Worm (Caenorhabditis elegans) whole organism, L2 larva: ENCODE data around the gene F01F1.14.
A peak's percentile ranks its signal among the peaks of the same experiment; 100 is the strongest.

ENCODE experiments used
- C34F6.9 ChIP-seq: fragments of 150-350 bp; optimal IDR thresholded peaks from 2 replicates; lab custom pipeline; 2014; ENCODE audit warnings: missing biosample characterization, missing genetic modification characterization
- F13H6.1 ChIP-seq: sonication (generic microtip); optimal IDR thresholded peaks from 2 replicates; lab custom pipeline; 2016; ENCODE audit warnings: missing genetic modification characterization, missing compliant biosample characterization
- R02D3.7 ChIP-seq: fragments of 150-350 bp; optimal IDR thresholded peaks from 2 replicates; lab custom pipeline; 2014; ENCODE audit warnings: missing biosample characterization, missing genetic modification characterization
- Y55F3AM.14 ChIP-seq: fragments of 200-800 bp; sonication (Bioruptor generic); optimal IDR thresholded peaks from 2 replicates; lab custom pipeline; 2018; ENCODE audit warnings: mild to moderate bottlenecking, missing genetic modification characterization, missing compliant biosample characterization
- ZK546.5 ChIP-seq: sonication (generic microtip); optimal IDR thresholded peaks from 2 replicates; lab custom pipeline; 2017; ENCODE audit warnings: missing biosample characterization, missing genetic modification characterization
- alr-1 ChIP-seq: fragments of 150-350 bp; optimal IDR thresholded peaks from 2 replicates; lab custom pipeline; 2014; ENCODE audit warnings: missing biosample characterization, missing genetic modification characterization
- aly-2 ChIP-seq: fragments of 150-350 bp; optimal IDR thresholded peaks from 2 replicates; lab custom pipeline; 2014; ENCODE audit warnings: missing biosample characterization, missing genetic modification characterization
- ama-1 ChIP-seq: fragments of 150-350 bp; optimal IDR thresholded peaks from 2 replicates; lab custom pipeline; 2018; ENCODE audit warnings: inconsistent platforms
- blmp-1 ChIP-seq: sonication (generic microtip); optimal IDR thresholded peaks from 2 replicates; lab custom pipeline; 2017; ENCODE audit warnings: missing genetic modification characterization, mild to moderate bottlenecking, missing compliant biosample characterization, antibody characterized with exemption, moderate library complexity; ENCODE audit not compliant: insufficient read depth
- ceh-16 ChIP-seq: fragments of 150-350 bp; optimal IDR thresholded peaks from 2 replicates; lab custom pipeline; 2014; ENCODE audit warnings: missing biosample characterization, missing genetic modification characterization
- ceh-82 ChIP-seq: fragments of 150-350 bp; optimal IDR thresholded peaks from 2 replicates; lab custom pipeline; 2014; ENCODE audit warnings: missing biosample characterization, missing genetic modification characterization
- crh-2 ChIP-seq: sonication (generic microtip); optimal IDR thresholded peaks from 2 replicates; lab custom pipeline; 2017; ENCODE audit warnings: missing biosample characterization, missing genetic modification characterization
- dmd-4 ChIP-seq: sonication (generic microtip); optimal IDR thresholded peaks from 2 replicates; lab custom pipeline; 2017; ENCODE audit warnings: missing biosample characterization, missing genetic modification characterization
- egl-27 ChIP-seq: sonication (generic microtip); optimal IDR thresholded peaks from 3 replicates; lab custom pipeline; 2017; ENCODE audit warnings: missing biosample characterization, missing genetic modification reagents, missing genetic modification characterization
- elt-1 ChIP-seq: fragments of 150-350 bp; optimal IDR thresholded peaks from 2 replicates; lab custom pipeline; 2014; ENCODE audit warnings: missing biosample characterization, missing genetic modification characterization
- elt-3 ChIP-seq: sonication (generic microtip); optimal IDR thresholded peaks from 2 replicates; lab custom pipeline; 2017; ENCODE audit warnings: missing biosample characterization, missing genetic modification characterization
- fos-1 ChIP-seq: fragments of 150-350 bp; optimal IDR thresholded peaks from 2 replicates; lab custom pipeline; 2014; ENCODE audit warnings: missing biosample characterization, missing genetic modification characterization
- gmeb-1 ChIP-seq: fragments of 150-350 bp; optimal IDR thresholded peaks from 2 replicates; lab custom pipeline; 2014; ENCODE audit warnings: missing biosample characterization, missing genetic modification characterization
- lin-11 ChIP-seq: fragments of 150-350 bp; sonication (generic microtip); optimal IDR thresholded peaks from 2 replicates; lab custom pipeline; 2014; ENCODE audit warnings: missing biosample characterization, missing genetic modification characterization, inconsistent platforms, mixed read lengths
- lin-13 ChIP-seq: fragments of 150-350 bp; optimal IDR thresholded peaks from 2 replicates; lab custom pipeline; 2014; ENCODE audit warnings: missing biosample characterization, missing genetic modification reagents, missing genetic modification characterization
- lin-39 ChIP-seq: fragments of 150-350 bp; optimal IDR thresholded peaks from 2 replicates; lab custom pipeline; 2014; ENCODE audit warnings: missing biosample characterization, missing genetic modification reagents, missing genetic modification characterization
- lsy-2 ChIP-seq, 2 experiments: fragments of 150-350 bp in 1 of 2; sonication (generic microtip) in 1 of 2; optimal IDR thresholded peaks; 2 replicates each; lab custom pipeline; 2014 to 2017; ENCODE audit warnings: missing biosample characterization in 2 of 2, missing genetic modification characterization in 2 of 2
- mab-5 ChIP-seq: fragments of 150-350 bp; optimal IDR thresholded peaks from 2 replicates; lab custom pipeline; 2014; ENCODE audit warnings: missing biosample characterization, missing genetic modification characterization
- mbf-1 ChIP-seq: sonication (generic microtip); optimal IDR thresholded peaks from 2 replicates; lab custom pipeline; 2017; ENCODE audit warnings: missing biosample characterization, missing genetic modification characterization
- mdl-1 ChIP-seq, 2 experiments: fragments of 150-350 bp in 1 of 2; sonication (generic microtip) in 1 of 2; optimal IDR thresholded peaks; 2 replicates each; lab custom pipeline; 2017; ENCODE audit warnings: missing biosample characterization in 2 of 2, missing genetic modification characterization in 2 of 2
- nhr-10 ChIP-seq: sonication (generic microtip); optimal IDR thresholded peaks from 2 replicates; lab custom pipeline; 2017; ENCODE audit warnings: missing biosample characterization, missing genetic modification characterization
- nhr-11 ChIP-seq: fragments of 150-350 bp; optimal IDR thresholded peaks from 2 replicates; lab custom pipeline; 2014; ENCODE audit warnings: missing biosample characterization, missing genetic modification characterization
- nhr-12 ChIP-seq: fragments of 150-350 bp; optimal IDR thresholded peaks from 2 replicates; lab custom pipeline; 2014; ENCODE audit warnings: missing biosample characterization, missing genetic modification characterization
- nhr-129 ChIP-seq: fragments of 150-350 bp; optimal IDR thresholded peaks from 2 replicates; lab custom pipeline; 2014; ENCODE audit warnings: missing biosample characterization, missing genetic modification characterization
- nhr-21 ChIP-seq: fragments of 150-350 bp; optimal IDR thresholded peaks from 2 replicates; lab custom pipeline; 2014; ENCODE audit warnings: missing biosample characterization, missing genetic modification characterization
- nhr-23 ChIP-seq: fragments of 150-350 bp; optimal IDR thresholded peaks from 2 replicates; lab custom pipeline; 2014; ENCODE audit warnings: missing biosample characterization, missing genetic modification reagents, missing genetic modification characterization
- nhr-237 ChIP-seq: fragments of 150-350 bp; optimal IDR thresholded peaks from 2 replicates; lab custom pipeline; 2014; ENCODE audit warnings: missing biosample characterization, missing genetic modification characterization
- nhr-25 ChIP-seq: fragments of 150-350 bp; sonication (generic microtip); optimal IDR thresholded peaks from 3 replicates; lab custom pipeline; 2014; ENCODE audit warnings: missing biosample characterization, missing genetic modification characterization
- nhr-6 ChIP-seq: fragments of 150-350 bp; optimal IDR thresholded peaks from 2 replicates; lab custom pipeline; 2014; ENCODE audit warnings: missing biosample characterization, missing genetic modification characterization
- nhr-77 ChIP-seq: fragments of 150-350 bp; optimal IDR thresholded peaks from 2 replicates; lab custom pipeline; 2014; ENCODE audit warnings: missing biosample characterization, missing genetic modification characterization
- peb-1 ChIP-seq: fragments of 150-350 bp; optimal IDR thresholded peaks from 2 replicates; lab custom pipeline; 2014; ENCODE audit warnings: missing biosample characterization, missing genetic modification characterization
- sem-4 ChIP-seq: fragments of 150-350 bp; optimal IDR thresholded peaks from 2 replicates; lab custom pipeline; 2014; ENCODE audit warnings: missing biosample characterization, missing genetic modification reagents, missing genetic modification characterization
- skn-1 ChIP-seq: sonication (generic microtip); optimal IDR thresholded peaks from 2 replicates; lab custom pipeline; 2017; ENCODE audit warnings: missing biosample characterization, missing genetic modification characterization
- sma-3 ChIP-seq: sonication (generic microtip); optimal IDR thresholded peaks from 2 replicates; lab custom pipeline; 2016; ENCODE audit warnings: missing genetic modification reagents, missing genetic modification characterization, missing compliant biosample characterization
- sma-9 ChIP-seq, 2 experiments: fragments of 150-350 bp in 1 of 2; sonication (generic microtip) in 1 of 2; optimal IDR thresholded peaks; 2 replicates each; lab custom pipeline; 2014 to 2016; ENCODE audit warnings: missing genetic modification characterization in 2 of 2, mild to moderate bottlenecking in 1 of 2, missing biosample characterization in 1 of 2, missing compliant biosample characterization in 1 of 2, missing genetic modification reagents in 1 of 2, moderate library complexity in 1 of 2
- snpc-4 ChIP-seq: fragments of 150-350 bp; optimal IDR thresholded peaks from 2 replicates; lab custom pipeline; 2014; ENCODE audit warnings: missing biosample characterization, missing genetic modification characterization
- unc-39 ChIP-seq: fragments of 150-350 bp; optimal IDR thresholded peaks from 2 replicates; lab custom pipeline; 2014; ENCODE audit warnings: missing biosample characterization, missing genetic modification characterization
- unc-55 ChIP-seq: fragments of 150-350 bp; sonication (generic microtip); optimal IDR thresholded peaks from 3 replicates; lab custom pipeline; 2014; ENCODE audit warnings: missing biosample characterization, missing genetic modification reagents, missing genetic modification characterization
- unc-62 ChIP-seq: fragments of 150-350 bp; optimal IDR thresholded peaks from 2 replicates; lab custom pipeline; 2014; ENCODE audit warnings: missing biosample characterization, missing genetic modification reagents, missing genetic modification characterization
- zag-1 ChIP-seq: fragments of 150-350 bp; optimal IDR thresholded peaks from 2 replicates; lab custom pipeline; 2014; ENCODE audit warnings: missing biosample characterization, missing genetic modification characterization
- ztf-1 ChIP-seq: fragments of 200-800 bp; sonication (Bioruptor generic); conservative IDR thresholded peaks from 2 replicates; pipeline ENCODE4 v1.3.6; 2022; ENCODE audit warnings: missing genetic modification characterization, missing compliant biosample characterization
- ztf-11 ChIP-seq: sonication (generic microtip); optimal IDR thresholded peaks from 2 replicates; lab custom pipeline; 2017; ENCODE audit warnings: missing biosample characterization, missing genetic modification characterization
- ztf-4 ChIP-seq: fragments of 150-350 bp; optimal IDR thresholded peaks from 2 replicates; lab custom pipeline; 2014; ENCODE audit warnings: missing biosample characterization, missing genetic modification characterization

Gene F01F1.14

ce11 chrIII:5859008-5859407 lies 23.7 kb downstream of the F01F1.14 start, which contains the start of gene dpf-4:
dpf-4 (plus strand) TSS chrIII:5859308.
- TF ChIP-seq nhr-11 (tag; lab: Kevin White, UChicago) (no peak), zag-1 (tag; lab: Kevin White, UChicago) (no peak), F13H6.1 (no peak), unc-62 (GFP tag; lab: Kevin White, UChicago) (no peak), nhr-237 (tag; lab: Kevin White, UChicago) (no peak), ztf-4 (no peak), Y55F3AM.14 (GFP tag; lab: Kevin White, UChicago) (no peak), nhr-21 (tag; lab: Kevin White, UChicago) (no peak)

ce11 chrIII:5855637-5856179 lies 27.0 kb downstream of the F01F1.14 start, which contains the start of the genes cct-6 and alh-9:
cct-6 (minus strand) TSS chrIII:5855687.
alh-9 (plus strand) TSS chrIII:5856018.
- TF ChIP-seq dmd-4 (tag; lab: Kevin White, UChicago) (no peak), mdl-1 (tag; optimal IDR thresholded peaks at IDR 0.05; lab: Kevin White, UChicago) (no peak), sma-9 (GFP tag; optimal IDR thresholded peaks at IDR 0.05; lab: Kevin White, UChicago) (peak; percentile 76), sma-9 (tag; optimal IDR thresholded peaks at IDR 0.05; lab: Kevin White, UChicago) (no peak), ztf-11 (tag; lab: Kevin White, UChicago) (no peak), lin-11 (tag; lab: Kevin White, UChicago) (peak; percentile 79), nhr-25 (peak; percentile 84), Y55F3AM.14 (GFP tag; lab: Kevin White, UChicago) (no peak), fos-1 (tag; lab: Kevin White, UChicago) (peak; percentile 56), sem-4 (tag; lab: Kevin White, UChicago) (peak; percentile 2), ama-1 (peak; percentile 44), nhr-21 (tag; lab: Kevin White, UChicago) (peak; percentile 54), lin-39 (tag; lab: Kevin White, UChicago) (no peak), snpc-4 (peak; percentile 37), zag-1 (tag; lab: Kevin White, UChicago) (no peak), aly-2 (tag; lab: Kevin White, UChicago) (no peak), nhr-237 (tag; lab: Kevin White, UChicago) (no peak), elt-1 (tag; lab: Kevin White, UChicago) (no peak), lin-13 (GFP tag; lab: Kevin White, UChicago) (peak; percentile 88), ZK546.5 (peak; percentile 1), nhr-10 (no peak), elt-3 (no peak), ztf-1 (GFP tag; lab: Robert Waterston, UW) (no peak), nhr-77 (no peak), mbf-1 (tag; lab: Kevin White, UChicago) (no peak), unc-62 (GFP tag; lab: Kevin White, UChicago) (no peak), ceh-82 (tag; lab: Kevin White, UChicago) (peak; percentile 20), mab-5 (tag; lab: Kevin White, UChicago) (peak; percentile 46), unc-39 (tag; lab: Kevin White, UChicago) (no peak), R02D3.7 (tag; lab: Kevin White, UChicago) (peak; percentile 70), nhr-11 (tag; lab: Kevin White, UChicago) (no peak), unc-55 (peak; percentile 94), skn-1 (tag; lab: Kevin White, UChicago) (no peak), ztf-4 (peak; percentile 19), nhr-23 (no peak), blmp-1 (no peak), crh-2 (tag; lab: Kevin White, UChicago) (peak; percentile 89), sma-3 (peak; percentile 80), lsy-2 (tag; optimal IDR thresholded peaks at IDR 0.05; lab: Kevin White, UChicago) (peak; percentile 61 to 92), nhr-6 (tag; lab: Kevin White, UChicago) (peak; percentile 5), gmeb-1 (tag; lab: Kevin White, UChicago) (peak; percentile 93), nhr-129 (peak; percentile 88), C34F6.9 (tag; lab: Kevin White, UChicago) (peak; percentile 92), peb-1 (no peak), ceh-16 (tag; lab: Kevin White, UChicago) (no peak), F13H6.1 (peak; percentile 69), egl-27 (tag; lab: Kevin White, UChicago) (peak; percentile 39), alr-1 (no peak), nhr-12 (tag; lab: Kevin White, UChicago) (no peak)
